Fruit fly (Drosophila melanogaster): ENCODE results near the gene CG5245.
A peak's percentile ranks its signal among the peaks of the same experiment; 100 is the strongest.

The CG5245 gene

DNA sequence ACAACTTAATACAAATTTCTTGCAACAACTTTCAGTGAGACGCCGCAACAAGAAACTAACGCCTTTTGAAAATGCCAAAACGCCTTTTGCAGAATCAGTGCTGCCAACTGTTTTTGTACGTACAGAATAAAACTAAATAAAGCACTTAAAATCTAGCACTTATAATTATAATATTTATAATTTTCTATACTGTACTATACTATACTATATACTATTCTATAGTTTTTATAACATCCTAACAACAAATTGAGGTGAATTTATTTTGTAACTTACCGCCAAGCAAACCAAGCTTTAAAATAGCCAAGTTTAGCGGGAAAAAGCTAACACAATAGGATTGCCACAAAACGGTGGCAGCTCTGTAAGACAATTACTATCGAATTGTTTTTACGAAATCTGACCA lies 4.4 kb downstream of the CG5245 start, which contains the start of the genes Aos1 and Srlp (continued):
- TF ChIP-seq pros (GFP tag; optimal IDR thresholded peaks at IDR 0.05) (no peak), pzg (GFP tag; optimal IDR thresholded peaks at IDR 0.05) (peak; percentile 57), fu2 (GFP tag; optimal IDR thresholded peaks at IDR 0.05) (no peak), so (GFP tag; IDR thresholded peaks at IDR 0.05) (no peak), Atf-2 (GFP tag; optimal IDR thresholded peaks at IDR 0.05) (no peak), chinmo (GFP tag; IDR thresholded peaks at IDR 0.05; ENCODE audit: partially characterized antibody) (0 out of 4 replicates have a peak, but pooled peaks have one; percentile 38), NfI (GFP tag; optimal IDR thresholded peaks at IDR 0.05) (peak; percentile 46), seq (GFP tag; IDR thresholded peaks at IDR 0.05) (no peak), peb (GFP tag; IDR thresholded peaks at IDR 0.05) (no peak), CG34376 (GFP tag; optimal IDR thresholded peaks at IDR 0.05) (peak; percentile 17), H15 (GFP tag; IDR thresholded peaks at IDR 0.05) (no peak), Mes4 (GFP tag; optimal IDR thresholded peaks at IDR 0.05) (no peak), emc (GFP tag; optimal IDR thresholded peaks at IDR 0.05) (no peak), CG6765 (GFP tag; optimal IDR thresholded peaks at IDR 0.05) (no peak), CG17186 (GFP tag; optimal IDR thresholded peaks at IDR 0.05) (peak; percentile 21), kay (GFP tag; optimal IDR thresholded peaks at IDR 0.05) (no peak), CG12659 (GFP tag; optimal IDR thresholded peaks at IDR 0.05) (peak; percentile 81), sug (tag; optimal IDR thresholded peaks at IDR 0.05) (peak; percentile 79), CG33213 (GFP tag; optimal IDR thresholded peaks at IDR 0.05) (no peak), Dbx (GFP tag; IDR thresholded peaks at IDR 0.05) (0 out of 3 replicates have a peak, but pooled peaks have one; percentile 44), bsh (GFP tag; optimal IDR thresholded peaks at IDR 0.05) (peak in 1 of 2 experiments; percentile 49), kni (GFP tag; optimal IDR thresholded peaks at IDR 0.05) (no peak), Dad (GFP tag; optimal IDR thresholded peaks at IDR 0.05) (no peak), bbx (GFP tag; IDR thresholded peaks at IDR 0.05; ENCODE audit: partially characterized antibody) (no peak), klu (GFP tag; IDR thresholded peaks at IDR 0.05) (no peak), Deaf1 (tag; optimal IDR thresholded peaks at IDR 0.05) (no peak), trem (tag; optimal IDR thresholded peaks at IDR 0.05) (peak; percentile 99), hth (optimal IDR thresholded peaks at IDR 0.05) (no peak), ttk (GFP tag; IDR thresholded peaks at IDR 0.05) (no peak), CG14710 (tag; optimal IDR thresholded peaks at IDR 0.05) (peak; percentile 86), fd3F (GFP tag; optimal IDR thresholded peaks at IDR 0.05) (peak; percentile 42), CG3407 (GFP tag; optimal IDR thresholded peaks at IDR 0.05) (no peak), lmd (GFP tag; IDR thresholded peaks at IDR 0.05) (peak; percentile 37; the same call in 1 of the 2 replicates), Med (GFP tag) (peak; percentile 52), CG4707 (GFP tag; optimal IDR thresholded peaks at IDR 0.05) (no peak), Atf3 (GFP tag; optimal IDR thresholded peaks at IDR 0.05) (no peak), Dll (GFP tag; IDR thresholded peaks at IDR 0.05; ENCODE audit: partially characterized antibody) (0 out of 4 replicates have a peak, but pooled peaks have one; percentile 51), fru (optimal IDR thresholded peaks at IDR 0.05) (no peak), stwl (tag; optimal IDR thresholded peaks at IDR 0.05) (peak; percentile 53), CG6654 (GFP tag; optimal IDR thresholded peaks at IDR 0.05) (no peak), CG2120 (GFP tag; optimal IDR thresholded peaks at IDR 0.05) (peak; percentile 42), twi (tag; optimal IDR thresholded peaks at IDR 0.05) (peak; percentile 46), CG11723 (GFP tag; optimal IDR thresholded peaks at IDR 0.05) (peak; percentile 11), ind (GFP tag; optimal IDR thresholded peaks at IDR 0.05) (peak; percentile 56), sima (GFP tag; optimal IDR thresholded peaks at IDR 0.05) (no peak), org-1 (GFP tag; optimal IDR thresholded peaks at IDR 0.05) (no peak), sens (GFP tag) (peak; percentile 67), Pdp1 (GFP tag; optimal IDR thresholded peaks at IDR 0.05) (peak in 1 of 2 experiments; percentile 27), unpg (GFP tag; optimal IDR thresholded peaks at IDR 0.05) (peak; percentile 58), HHEX (GFP tag; optimal IDR thresholded peaks at IDR 0.05) (peak; percentile 17), ERR (GFP tag; optimal IDR thresholded peaks at IDR 0.05) (no peak), NK7.1 (GFP tag; optimal IDR thresholded peaks at IDR 0.05) (no peak)

Data from whole organism, embryonic.